Fruit fly (Drosophila melanogaster): ENCODE data around the gene mys.
A peak's percentile ranks its signal among the peaks of the same experiment; 100 is the strongest.

mys gene

DNA sequence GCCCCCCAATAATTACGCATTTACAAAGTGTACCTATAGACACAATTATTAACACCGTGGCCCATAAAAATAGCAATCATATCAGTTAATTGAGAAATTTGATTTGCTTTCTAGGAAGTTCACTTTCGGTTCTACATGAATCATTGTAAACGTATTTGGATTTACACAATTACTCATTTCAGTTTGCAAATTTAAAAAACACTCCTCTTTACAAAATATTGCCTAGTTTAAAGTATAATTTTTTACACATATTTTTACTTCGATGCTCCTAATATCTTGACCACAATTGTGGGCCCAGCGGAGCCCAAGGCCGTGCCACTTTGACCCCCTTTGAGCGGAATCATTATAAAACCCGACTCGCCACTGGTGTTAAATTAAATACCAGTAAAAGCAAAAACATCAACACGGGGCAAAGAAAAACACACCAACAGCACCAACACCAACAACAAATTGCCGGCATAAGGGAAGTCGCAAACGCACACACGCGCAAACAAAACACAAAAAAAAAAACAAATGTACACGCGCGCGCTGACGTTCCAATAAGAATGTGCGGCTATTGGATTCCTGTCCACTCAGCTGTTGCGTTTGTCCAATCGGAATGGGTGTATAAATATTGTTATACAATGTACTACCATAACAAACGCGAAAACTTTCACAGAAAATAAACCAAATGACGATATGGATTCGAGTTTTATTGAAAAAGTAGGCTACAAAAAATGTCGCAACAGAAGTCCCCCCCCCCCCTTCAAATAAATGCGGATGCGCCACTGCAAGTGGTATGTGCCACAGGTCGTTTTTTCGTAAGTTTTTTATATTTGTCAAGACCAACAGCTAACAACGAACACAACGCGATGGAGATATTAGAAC lies 53.3 kb downstream of the mys start (continued):
- TF ChIP-seq Dek (tag; optimal IDR thresholded peaks at IDR 0.05) = peak; percentile 61
- peak; percentile 57 for TF ChIP-seq CG12744 (GFP tag; optimal IDR thresholded peaks at IDR 0.05)
- 0 out of 2 replicates have a peak, but pooled peaks have one; percentile 18 for TF ChIP-seq peb (GFP tag; IDR thresholded peaks at IDR 0.05)
- peak; percentile 48 for TF ChIP-seq B-H2 (GFP tag; optimal IDR thresholded peaks at IDR 0.05)
- TF ChIP-seq CG5245 (GFP tag; optimal IDR thresholded peaks at IDR 0.05) = no peak
- TF ChIP-seq ems (GFP tag; optimal IDR thresholded peaks at IDR 0.05) = peak; percentile 63
- peak; percentile 38 for TF ChIP-seq CrebB (tag; optimal IDR thresholded peaks at IDR 0.05)
- TF ChIP-seq CG6813 (GFP tag; optimal IDR thresholded peaks at IDR 0.05) = peak; percentile 48
- TF ChIP-seq CG4328 (GFP tag; optimal IDR thresholded peaks at IDR 0.05) = peak; percentile 38
- TF ChIP-seq kni (GFP tag; optimal IDR thresholded peaks at IDR 0.05) = peak; percentile 11
- peak; percentile 62 for TF ChIP-seq CG15011 (GFP tag; optimal IDR thresholded peaks at IDR 0.05)
- peak; percentile 67 for TF ChIP-seq stc (GFP tag; IDR thresholded peaks at IDR 0.05)
- TF ChIP-seq chif (GFP tag; optimal IDR thresholded peaks at IDR 0.05) = peak; percentile 28 to 32
- TF ChIP-seq CG10543 (GFP tag; optimal IDR thresholded peaks at IDR 0.05) = peak; percentile 57
- TF ChIP-seq fu2 (GFP tag; optimal IDR thresholded peaks at IDR 0.05) = peak; percentile 33
- TF ChIP-seq Drgx (GFP tag; IDR thresholded peaks at IDR 0.05) = peak; percentile 9; the same call in 1 of the 2 replicates
- TF ChIP-seq sens (GFP tag) = peak; percentile 67
- peak; percentile 21 for TF ChIP-seq disco-r (GFP tag; optimal IDR thresholded peaks at IDR 0.05)
- peak; percentile 47 for TF ChIP-seq Mes4 (GFP tag; optimal IDR thresholded peaks at IDR 0.05)
- TF ChIP-seq CG13624 (GFP tag; optimal IDR thresholded peaks at IDR 0.05) = peak; percentile 65
- peak; percentile 69 for TF ChIP-seq schlank (tag; optimal IDR thresholded peaks at IDR 0.05)
- TF ChIP-seq emc (GFP tag; optimal IDR thresholded peaks at IDR 0.05) = peak; percentile 31
- peak; percentile 37; the same call in 1 of the 2 replicates for TF ChIP-seq danr (GFP tag; IDR thresholded peaks at IDR 0.05)
- no peak for TF ChIP-seq mam (GFP tag; optimal IDR thresholded peaks at IDR 0.05)
- TF ChIP-seq CG1603 (tag; optimal IDR thresholded peaks at IDR 0.05) = peak; percentile 45
- TF ChIP-seq CG2116 (GFP tag; optimal IDR thresholded peaks at IDR 0.05) = peak; percentile 59
- TF ChIP-seq CG11085 (GFP tag; IDR thresholded peaks at IDR 0.05) = no peak
- TF ChIP-seq CG1602 (GFP tag; optimal IDR thresholded peaks at IDR 0.05) = peak; percentile 24
- peak; percentile 11 for TF ChIP-seq Camta (GFP tag; optimal IDR thresholded peaks at IDR 0.05)
- TF ChIP-seq z (GFP tag; IDR thresholded peaks at IDR 0.05) = no peak
- peak; percentile 41 for TF ChIP-seq pb (GFP tag; optimal IDR thresholded peaks at IDR 0.05)
- peak; percentile 58 for TF ChIP-seq org-1 (GFP tag; optimal IDR thresholded peaks at IDR 0.05)
- peak; percentile 37 for TF ChIP-seq Deaf1 (tag; optimal IDR thresholded peaks at IDR 0.05)
- peak; percentile 72 for TF ChIP-seq CG9817 (tag; optimal IDR thresholded peaks at IDR 0.05)
- TF ChIP-seq her (GFP tag; optimal IDR thresholded peaks at IDR 0.05) = peak; percentile 52
- TF ChIP-seq Nf-YA (GFP tag; IDR thresholded peaks at IDR 0.05) = no peak
- peak; percentile 67 for TF ChIP-seq tap (tag; optimal IDR thresholded peaks at IDR 0.05)
- TF ChIP-seq gro (GFP tag; optimal IDR thresholded peaks at IDR 0.05) = peak; percentile 32
- TF ChIP-seq CG17361 (GFP tag; IDR thresholded peaks at IDR 0.05) = peak; percentile 75
- peak; percentile 5 for TF ChIP-seq trem (tag; optimal IDR thresholded peaks at IDR 0.05)
- peak; percentile 24; the same call in 1 of the 2 replicates for TF ChIP-seq chm (GFP tag; IDR thresholded peaks at IDR 0.05)
- TF ChIP-seq E2f1 (GFP tag; IDR thresholded peaks at IDR 0.05) = 0 out of 2 replicates have a peak, but pooled peaks have one; percentile 38
- TF ChIP-seq pum (GFP tag; optimal IDR thresholded peaks at IDR 0.05) = peak; percentile 15
- peak; percentile 75 for TF ChIP-seq sug (tag; optimal IDR thresholded peaks at IDR 0.05)
- peak; percentile 71 for TF ChIP-seq Hsf (GFP tag; optimal IDR thresholded peaks at IDR 0.05)
- TF ChIP-seq CG18619 (GFP tag; optimal IDR thresholded peaks at IDR 0.05) = peak; percentile 52
- TF ChIP-seq CG2120 (GFP tag; optimal IDR thresholded peaks at IDR 0.05) = peak; percentile 83
- TF ChIP-seq CG31388 (GFP tag; optimal IDR thresholded peaks at IDR 0.05) = peak; percentile 13
- peak; percentile 65 for TF ChIP-seq ftz-f1 (GFP tag; optimal IDR thresholded peaks at IDR 0.05)
- TF ChIP-seq phol (tag; optimal IDR thresholded peaks at IDR 0.05) = peak; percentile 55
